Worm (Caenorhabditis elegans) whole organism, early embryonic: ENCODE data around the gene clic-1.

ENCODE experiments used
- aly-1 ChIP-seq: sonication (generic microtip); optimal IDR thresholded peaks from 2 replicates; lab custom pipeline; 2016; ENCODE audit warnings: missing genetic modification characterization, missing compliant biosample characterization
- ama-1 ChIP-seq: fragments of 150-350 bp; optimal IDR thresholded peaks from 2 replicates; lab custom pipeline; 2014
- ceh-36 ChIP-seq: sonication (generic microtip); optimal IDR thresholded peaks from 2 replicates; lab custom pipeline; 2016; ENCODE audit warnings: missing genetic modification characterization, inconsistent platforms, missing compliant biosample characterization
- flt-1 ChIP-seq: fragments of 200-800 bp; sonication (Bioruptor generic); IDR thresholded peaks from 2 replicates; pipeline ENCODE4 v1.3.6; 2022; ENCODE audit warnings: missing genetic modification characterization, missing compliant biosample characterization
- hmbx-1 ChIP-seq: sonication (generic microtip); optimal IDR thresholded peaks from 2 replicates; lab custom pipeline; 2016; ENCODE audit warnings: mild to moderate bottlenecking, missing genetic modification characterization, missing compliant biosample characterization
- pes-1 ChIP-seq: fragments of 200-800 bp; sonication (Bioruptor generic); IDR thresholded peaks from 2 replicates; pipeline ENCODE4 v1.3.6; 2022; ENCODE audit warnings: missing genetic modification reagents, missing genetic modification characterization, missing compliant biosample characterization
- tbx-37 ChIP-seq: fragments of 200-800 bp; sonication (Bioruptor generic); conservative IDR thresholded peaks from 2 replicates; pipeline ENCODE4 v1.3.6; 2022; ENCODE audit warnings: missing genetic modification reagents, missing genetic modification characterization, missing compliant biosample characterization

DNA sequence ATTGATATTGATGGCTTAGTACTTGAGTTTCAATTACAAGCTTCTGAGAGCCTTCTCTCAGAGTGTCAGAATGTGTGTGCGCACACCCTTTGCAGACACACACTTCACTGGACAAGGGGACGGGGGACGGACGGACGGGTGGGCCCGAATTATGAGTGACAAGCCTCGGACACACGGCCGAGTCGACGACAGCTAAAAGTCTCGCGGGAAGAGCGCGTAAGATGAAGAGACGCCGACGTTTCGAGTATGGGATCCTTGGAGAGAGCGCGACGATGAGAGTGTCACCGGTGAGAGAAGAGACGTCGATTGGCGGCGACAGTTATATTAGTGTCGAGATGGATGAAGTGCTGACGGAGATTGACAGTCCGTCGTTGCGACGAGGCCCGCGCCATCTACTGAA lies 11.2 kb upstream of the clic-1 start:
- TF ChIP-seq pes-1 (GFP tag; lab: Robert Waterston, UW) (peak; percentile 27; the same call in 1 of the 2 replicates), tbx-37 (GFP tag; lab: Robert Waterston, UW) (no peak), ama-1 (no peak), hmbx-1 (tag; lab: Kevin White, UChicago) (no peak), aly-1 (tag; lab: Kevin White, UChicago) (no peak), flt-1 (GFP tag; lab: Robert Waterston, UW) (no peak), ceh-36 (tag; lab: Kevin White, UChicago) (no peak)
